Worm (Caenorhabditis elegans) whole organism, mixed stage, embryonic: Measurements from ENCODE around the gene K07C11.7.

Experiments used
- ceh-83 ChIP-seq: fragments of 200-800 bp; sonication (Bioruptor generic); optimal IDR thresholded peaks from 2 replicates; lab custom pipeline; 2018; ENCODE audit warnings: mild to moderate bottlenecking, missing genetic modification characterization, missing compliant biosample characterization
- elt-1 ChIP-seq: sonication (generic microtip); optimal IDR thresholded peaks from 2 replicates; lab custom pipeline; 2017; ENCODE audit warnings: missing genetic modification characterization, mild to moderate bottlenecking, missing compliant biosample characterization, antibody characterized with exemption, moderate library complexity, borderline replicate concordance; ENCODE audit not compliant: insufficient read depth
- elt-3 ChIP-seq: fragments of 150-350 bp; optimal IDR thresholded peaks from 2 replicates; lab custom pipeline; 2014; ENCODE audit warnings: missing biosample characterization, missing genetic modification characterization
- flh-1 ChIP-seq: fragments of 200-800 bp; sonication (Bioruptor generic); optimal IDR thresholded peaks from 2 replicates; lab custom pipeline; 2018; ENCODE audit warnings: mild to moderate bottlenecking, missing genetic modification characterization, moderate library complexity, missing compliant biosample characterization
- ham-2 ChIP-seq: fragments of 200-800 bp; sonication (Bioruptor generic); optimal IDR thresholded peaks from 2 replicates; lab custom pipeline; 2018; ENCODE audit warnings: mild to moderate bottlenecking, missing genetic modification characterization, missing compliant biosample characterization
- lin-13 ChIP-seq: fragments of 150-350 bp; optimal IDR thresholded peaks from 2 replicates; lab custom pipeline; 2014; ENCODE audit warnings: missing biosample characterization, missing genetic modification characterization
- lsy-2 ChIP-seq: fragments of 150-350 bp; optimal IDR thresholded peaks from 2 replicates; lab custom pipeline; 2014; ENCODE audit warnings: missing biosample characterization, missing genetic modification characterization
- nhr-12 ChIP-seq: fragments of 150-350 bp; optimal IDR thresholded peaks from 2 replicates; lab custom pipeline; 2014; ENCODE audit warnings: missing biosample characterization, missing genetic modification characterization
- nhr-237 ChIP-seq: fragments of 150-350 bp; optimal IDR thresholded peaks from 2 replicates; lab custom pipeline; 2014; ENCODE audit warnings: missing biosample characterization, missing genetic modification characterization
- nhr-28 ChIP-seq: fragments of 150-350 bp; optimal IDR thresholded peaks from 2 replicates; lab custom pipeline; 2014; ENCODE audit warnings: missing biosample characterization, missing genetic modification characterization
- nhr-76 ChIP-seq: sonication (generic microtip); optimal IDR thresholded peaks from 2 replicates; lab custom pipeline; 2017; ENCODE audit warnings: missing biosample characterization, missing genetic modification characterization
- pha-4 ChIP-seq: fragments of 150-350 bp; optimal IDR thresholded peaks from 2 replicates; lab custom pipeline; 2018; ENCODE audit warnings: missing biosample characterization, missing genetic modification reagents, missing genetic modification characterization
- sptf-1 ChIP-seq: sonication (generic microtip); optimal IDR thresholded peaks from 2 replicates; lab custom pipeline; 2017; ENCODE audit warnings: mild to moderate bottlenecking, missing genetic modification characterization, moderate library complexity, missing compliant biosample characterization
- ztf-11 ChIP-seq: fragments of 150-350 bp; optimal IDR thresholded peaks from 2 replicates; lab custom pipeline; 2014; ENCODE audit warnings: missing biosample characterization, missing genetic modification characterization

- TF ChIP-seq nhr-28 (tag; lab: Kevin White, UChicago): no peak
- TF ChIP-seq ceh-83 (GFP tag; lab: Kevin White, UChicago): no peak
- no peak for TF ChIP-seq elt-3
- no peak for TF ChIP-seq ztf-11 (tag; lab: Kevin White, UChicago)
- TF ChIP-seq pha-4 (tag; lab: Kevin White, UChicago): no peak
- TF ChIP-seq nhr-12 (tag; lab: Kevin White, UChicago): no peak
- no peak for TF ChIP-seq flh-1 (GFP tag; lab: Kevin White, UChicago)
- no peak for TF ChIP-seq lsy-2 (tag; lab: Kevin White, UChicago)
- no peak for TF ChIP-seq nhr-76
- TF ChIP-seq lin-13 (tag; lab: Kevin White, UChicago): no peak
- no peak for TF ChIP-seq sptf-1
- TF ChIP-seq elt-1 (tag; lab: Kevin White, UChicago): no peak
- no peak for TF ChIP-seq nhr-237 (tag; lab: Kevin White, UChicago)
- no peak for TF ChIP-seq ham-2 (GFP tag; lab: Kevin White, UChicago)
Observed at ce11 chrV:8206931-8207330, 6.8 kb downstream of the K07C11.7 start, which contains the start of gene timp-1.
